Worm (Caenorhabditis elegans) whole organism, L1 larva: ENCODE measurements around the gene let-805.
"Not testable (repeated sequence)": the region's sequence is repeated elsewhere in the genome, so short reads cannot be mapped to it uniquely, and the experiment has no call there.

Experiments used
- blmp-1 ChIP-seq: fragments of 150-350 bp; optimal IDR thresholded peaks from 2 replicates; lab custom pipeline; 2014; ENCODE audit warnings: missing biosample characterization, missing genetic modification characterization
- ceh-82 ChIP-seq, 3 experiments: fragments of 150-350 bp in 1 of 3; sonication (generic microtip) in 2 of 3; optimal IDR thresholded peaks; 2 replicates each; lab custom pipeline; 2014 to 2017; ENCODE audit warnings: missing biosample characterization in 3 of 3, missing genetic modification characterization in 3 of 3
- efl-3 ChIP-seq: fragments of 200-800 bp; sonication (Bioruptor generic); optimal IDR thresholded peaks from 2 replicates; lab custom pipeline; 2018; ENCODE audit warnings: mild to moderate bottlenecking, missing genetic modification characterization, missing compliant biosample characterization
- egl-27 ChIP-seq, 2 experiments: fragments of 150-350 bp in 1 of 2; sonication (generic microtip); optimal IDR thresholded peaks; 3 replicates each; lab custom pipeline; 2017 to 2018; ENCODE audit warnings: missing biosample characterization in 2 of 2, missing genetic modification characterization in 2 of 2, missing genetic modification reagents in 2 of 2
- jun-1 ChIP-seq: fragments of 150-350 bp; optimal IDR thresholded peaks from 2 replicates; lab custom pipeline; 2014; ENCODE audit warnings: missing biosample characterization, missing genetic modification reagents, missing genetic modification characterization
- nhr-76 ChIP-seq: sonication (generic microtip); optimal IDR thresholded peaks from 2 replicates; lab custom pipeline; 2017; ENCODE audit warnings: missing biosample characterization, missing genetic modification characterization
- pag-3 ChIP-seq: sonication (generic microtip); optimal IDR thresholded peaks from 2 replicates; lab custom pipeline; 2017; ENCODE audit warnings: missing genetic modification characterization, mild to moderate bottlenecking, missing compliant biosample characterization, antibody characterized with exemption, borderline replicate concordance; ENCODE audit not compliant: insufficient read depth
- rnt-1 ChIP-seq: sonication (generic microtip); optimal IDR thresholded peaks from 2 replicates; lab custom pipeline; 2016; ENCODE audit warnings: mild to moderate bottlenecking, missing genetic modification characterization, moderate library complexity, missing compliant biosample characterization
- skn-1 ChIP-seq: fragments of 150-350 bp; optimal IDR thresholded peaks from 2 replicates; lab custom pipeline; 2014; ENCODE audit warnings: missing biosample characterization, missing genetic modification characterization
- snpc-4 ChIP-seq: fragments of 150-350 bp; optimal IDR thresholded peaks from 2 replicates; lab custom pipeline; 2014; ENCODE audit warnings: missing biosample characterization, missing genetic modification characterization
- unc-86 ChIP-seq: sonication (generic microtip); optimal IDR thresholded peaks from 2 replicates; lab custom pipeline; 2016; ENCODE audit warnings: missing genetic modification characterization, missing compliant biosample characterization
- ztf-11 ChIP-seq, 2 experiments: sonication (generic microtip); optimal IDR thresholded peaks; 2 replicates each; lab custom pipeline; 2016 to 2017; ENCODE audit warnings: missing genetic modification characterization in 2 of 2, missing biosample characterization in 1 of 2, missing compliant biosample characterization in 1 of 2

DNA sequence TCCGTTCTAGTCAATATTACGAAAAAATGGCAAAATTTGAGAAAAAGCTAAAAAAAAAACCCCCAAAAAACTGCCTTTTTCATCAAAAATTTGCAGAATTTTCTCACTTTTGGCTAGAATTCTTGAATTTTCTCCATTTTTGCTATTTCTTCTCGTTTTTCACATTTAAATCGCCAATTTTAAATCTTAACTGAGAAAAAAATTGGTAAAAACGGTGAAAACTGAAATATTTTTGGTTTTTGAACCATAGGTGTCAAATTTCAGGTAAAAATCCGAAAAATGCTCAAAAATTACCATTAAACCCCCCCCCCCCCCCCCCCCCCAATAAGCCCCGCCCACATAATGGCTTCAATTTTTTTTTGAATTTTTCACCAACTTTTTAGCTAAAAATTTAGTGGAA is 41.5 kb downstream of the let-805 start, which contains the start of gene cox-6B:
- TF ChIP-seq efl-3 (GFP tag; lab: Kevin White, UChicago); ztf-11 (tag; optimal IDR thresholded peaks at IDR 0.05; lab: Kevin White, UChicago); egl-27 (tag; optimal IDR thresholded peaks at IDR 0.05; lab: Kevin White, UChicago); nhr-76 (tag; lab: Kevin White, UChicago); skn-1 (tag; lab: Kevin White, UChicago); snpc-4 (tag; lab: Kevin White, UChicago); jun-1 (tag; lab: Kevin White, UChicago); blmp-1 (tag; lab: Kevin White, UChicago); rnt-1 (tag; lab: Kevin White, UChicago); unc-86 (tag; lab: Kevin White, UChicago); ceh-82 (tag; optimal IDR thresholded peaks at IDR 0.05; lab: Kevin White, UChicago); pag-3 (tag; lab: Kevin White, UChicago): not testable (repeated sequence)
